Worm (Caenorhabditis elegans) whole organism, L1 larva: Measurements from ENCODE around the gene Y11D7A.5.

Source experiments
- aly-2 ChIP-seq: fragments of 150-350 bp; optimal IDR thresholded peaks from 2 replicates; lab custom pipeline; 2014; ENCODE audit warnings: missing biosample characterization, missing genetic modification characterization
- ama-1 ChIP-seq: fragments of 150-350 bp; optimal IDR thresholded peaks from 2 replicates; lab custom pipeline; 2014
- ceh-8 ChIP-seq: fragments of 200-800 bp; sonication (Bioruptor generic); optimal IDR thresholded peaks from 2 replicates; lab custom pipeline; 2018; ENCODE audit warnings: mild to moderate bottlenecking, missing genetic modification characterization, moderate library complexity, missing compliant biosample characterization
- ceh-90 ChIP-seq: sonication (generic microtip); optimal IDR thresholded peaks from 2 replicates; lab custom pipeline; 2016; ENCODE audit warnings: missing genetic modification characterization, missing compliant biosample characterization
- fos-1 ChIP-seq: fragments of 150-350 bp; optimal IDR thresholded peaks from 2 replicates; lab custom pipeline; 2014; ENCODE audit warnings: missing biosample characterization, missing genetic modification characterization
- lin-15B ChIP-seq: fragments of 150-350 bp; sonication (generic microtip); optimal IDR thresholded peaks from 3 replicates; lab custom pipeline; 2014; ENCODE audit warnings: missing biosample characterization, missing genetic modification characterization
- mab-9 ChIP-seq: fragments of 200-800 bp; sonication (Bioruptor generic); IDR thresholded peaks from 2 replicates; pipeline ENCODE4 v1.3.6; 2022; ENCODE audit warnings: missing genetic modification reagents, missing genetic modification characterization, missing compliant biosample characterization
- nhr-237 ChIP-seq: fragments of 150-350 bp; optimal IDR thresholded peaks from 2 replicates; lab custom pipeline; 2014; ENCODE audit warnings: missing biosample characterization, missing genetic modification characterization
- nhr-28 ChIP-seq: fragments of 150-350 bp; optimal IDR thresholded peaks from 2 replicates; lab custom pipeline; 2014; ENCODE audit warnings: missing biosample characterization, missing genetic modification characterization
- nhr-76 ChIP-seq: sonication (generic microtip); optimal IDR thresholded peaks from 2 replicates; lab custom pipeline; 2017; ENCODE audit warnings: missing biosample characterization, missing genetic modification characterization
- tbx-2 ChIP-seq: sonication (generic microtip); optimal IDR thresholded peaks from 2 replicates; lab custom pipeline; 2016; ENCODE audit warnings: missing genetic modification characterization, missing compliant biosample characterization
- tlp-1 ChIP-seq: fragments of 150-350 bp; optimal IDR thresholded peaks from 2 replicates; lab custom pipeline; 2014; ENCODE audit warnings: missing biosample characterization, missing genetic modification characterization
- unc-62 ChIP-seq: fragments of 150-350 bp; optimal IDR thresholded peaks from 2 replicates; lab custom pipeline; 2014; ENCODE audit warnings: missing biosample characterization, missing genetic modification reagents, missing genetic modification characterization

DNA sequence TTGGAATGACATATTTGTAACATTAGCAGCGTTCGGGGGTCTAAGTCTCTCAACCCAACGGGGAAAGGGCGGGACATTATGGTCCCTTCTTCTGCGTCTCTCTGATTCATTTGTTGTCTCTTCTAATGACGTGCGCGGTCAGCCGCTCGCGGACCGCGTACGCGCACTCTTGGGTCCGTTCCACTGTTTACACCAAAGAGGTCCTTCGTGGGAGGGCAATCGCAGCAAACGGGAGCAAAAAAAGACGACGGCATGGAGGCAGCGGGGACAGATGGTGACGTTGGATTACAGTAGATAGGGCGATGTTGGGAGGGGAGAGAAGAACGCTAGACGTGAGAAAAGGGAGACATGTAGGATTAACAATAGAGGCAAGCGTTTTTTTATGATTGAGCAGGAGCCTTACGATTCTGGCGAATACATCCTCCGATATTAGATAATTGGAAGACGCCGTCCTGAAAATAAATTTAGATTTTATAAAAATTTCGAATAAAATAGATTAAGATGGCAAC, 18.5 kb upstream of the Y11D7A.5 start, which contains the start of gene flh-1:
- no peak for TF ChIP-seq lin-15B (tag; lab: Kevin White, UChicago)
- no peak for TF ChIP-seq ama-1 (lab: Kevin White, UChicago)
- TF ChIP-seq aly-2: no peak
- no peak for TF ChIP-seq unc-62
- no peak for TF ChIP-seq tlp-1 (tag; lab: Kevin White, UChicago)
- no peak for TF ChIP-seq nhr-237 (tag; lab: Kevin White, UChicago)
- no peak for TF ChIP-seq ceh-8
- no peak for TF ChIP-seq fos-1 (tag; lab: Kevin White, UChicago)
- TF ChIP-seq nhr-28 (tag; lab: Kevin White, UChicago): no peak
- TF ChIP-seq ceh-90 (tag; lab: Kevin White, UChicago): no peak
- no peak for TF ChIP-seq mab-9 (GFP tag; lab: Robert Waterston, UW)
- no peak for TF ChIP-seq nhr-76 (tag; lab: Kevin White, UChicago)
- no peak for TF ChIP-seq tbx-2 (tag; lab: Kevin White, UChicago)
